Fruit fly (Drosophila melanogaster) Kc167 (cell line): ENCODE data around the gene CG9154.

Source experiments
- Myc ChIP-seq: fragments of >200 bp; optimal IDR thresholded peaks from 2 replicates; lab custom pipeline; 2017; ENCODE audit warnings: missing external identifiers
- Sin3A ChIP-seq: fragments of >200 bp; optimal IDR thresholded peaks from 2 replicates; lab custom pipeline; 2018; ENCODE audit warnings: missing external identifiers
- h ChIP-seq: fragments of >200 bp; optimal IDR thresholded peaks from 3 replicates; lab custom pipeline; 2018; ENCODE audit warnings: missing external identifiers
- insv ChIP-seq: fragments of >200 bp; optimal IDR thresholded peaks from 3 replicates; lab custom pipeline; 2018; ENCODE audit warnings: missing external identifiers
- psq ChIP-seq: fragments of >200 bp; optimal IDR thresholded peaks from 2 replicates; lab custom pipeline; 2017; ENCODE audit warnings: missing external identifiers
- ttk ChIP-seq: sonication (Bioruptor generic); optimal IDR thresholded peaks from 2 replicates; lab custom pipeline; 2017; ENCODE audit warnings: missing external identifiers

CG9154 gene

dm6 chr2L:6070656-6071231 lies at the start of gene CG9154, which contains the start of gene Kr-h2:
Gene CG9154, minus strand, starts transcription at chr2L:6070686.
Gene Kr-h2, plus strand, starts transcription at chr2L:6070990.
- TF ChIP-seq Myc (lab: Kevin White, UChicago) (no peak), h (lab: Kevin White, UChicago) (no peak), ttk (no peak), psq (lab: Kevin White, UChicago) (no peak), insv (lab: Kevin White, UChicago) (no peak), Sin3A (lab: Kevin White, UChicago) (no peak)

DNA sequence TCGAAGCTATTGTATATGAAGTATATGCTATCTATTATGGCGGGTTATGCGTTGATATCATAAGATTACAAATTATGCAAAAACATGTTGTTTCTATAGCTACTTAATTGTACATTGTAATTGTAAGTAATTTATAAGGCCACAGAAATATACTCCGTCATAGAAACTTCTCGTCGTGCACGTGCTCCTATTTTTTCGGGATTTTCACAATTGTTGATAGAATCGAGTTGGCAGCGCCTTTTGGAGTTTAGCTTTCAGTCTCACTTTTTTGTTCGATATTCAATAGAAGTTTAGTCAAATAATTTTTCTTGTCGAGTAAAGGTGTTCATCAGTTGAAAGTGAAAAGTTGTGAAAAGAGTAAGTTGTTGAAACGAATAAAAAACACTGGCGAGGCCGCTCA lies 47.7 kb upstream of the CG9154 start, which contains the start of gene CG31642:
Gene CG31642 (plus strand): TSS at position 301 of the 400 bp plus-strand sequence.
- TF ChIP-seq Sin3A (lab: Kevin White, UChicago) (no peak), insv (lab: Kevin White, UChicago) (no peak), ttk (no peak), h (lab: Kevin White, UChicago) (no peak), Myc (lab: Kevin White, UChicago) (no peak), psq (lab: Kevin White, UChicago) (no peak)

DNA sequence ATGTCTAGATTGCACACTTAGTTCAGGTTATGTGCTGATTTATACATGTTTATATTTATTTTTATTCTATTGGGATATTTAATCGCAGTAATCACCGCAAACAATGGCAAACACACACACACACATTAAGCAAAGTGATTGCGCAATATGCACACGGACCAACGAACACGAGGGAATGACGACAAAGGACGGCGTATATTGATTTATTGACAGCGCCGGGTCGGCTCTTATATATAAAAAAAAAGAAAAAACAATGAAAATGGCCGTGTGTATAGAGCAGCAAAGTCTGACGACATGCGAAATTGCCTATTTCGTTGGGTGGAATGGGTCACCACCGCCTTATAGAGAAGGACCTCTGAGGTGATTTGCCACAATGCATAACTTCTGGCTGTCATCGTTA lies 40.3 kb upstream of the CG9154 start:
- no peak for TF ChIP-seq Sin3A (lab: Kevin White, UChicago)
- no peak for TF ChIP-seq Myc (lab: Kevin White, UChicago)
- no peak for TF ChIP-seq ttk
- no peak for TF ChIP-seq psq (lab: Kevin White, UChicago)
- TF ChIP-seq h (lab: Kevin White, UChicago), result no peak
- TF ChIP-seq insv (lab: Kevin White, UChicago), result no peak

- no peak for TF ChIP-seq Myc (lab: Kevin White, UChicago)
- TF ChIP-seq Sin3A (lab: Kevin White, UChicago), result no peak
- no peak for TF ChIP-seq h (lab: Kevin White, UChicago)
- TF ChIP-seq insv (lab: Kevin White, UChicago), result no peak
- TF ChIP-seq ttk, result no peak
- no peak for TF ChIP-seq psq (lab: Kevin White, UChicago)
Measured at dm6 chr2L:6109313-6109847, 38.9 kb upstream of the CG9154 start.

- TF ChIP-seq h (lab: Kevin White, UChicago) (no peak), psq (lab: Kevin White, UChicago) (no peak), Myc (lab: Kevin White, UChicago) (no peak), insv (lab: Kevin White, UChicago) (no peak), Sin3A (lab: Kevin White, UChicago) (no peak), ttk (no peak)
Measured at dm6 chr2L:6100202-6100689, 29.8 kb upstream of the CG9154 start, which contains the start of gene stai. Gene stai, plus strand, starts transcription at chr2L:6100377.

DNA sequence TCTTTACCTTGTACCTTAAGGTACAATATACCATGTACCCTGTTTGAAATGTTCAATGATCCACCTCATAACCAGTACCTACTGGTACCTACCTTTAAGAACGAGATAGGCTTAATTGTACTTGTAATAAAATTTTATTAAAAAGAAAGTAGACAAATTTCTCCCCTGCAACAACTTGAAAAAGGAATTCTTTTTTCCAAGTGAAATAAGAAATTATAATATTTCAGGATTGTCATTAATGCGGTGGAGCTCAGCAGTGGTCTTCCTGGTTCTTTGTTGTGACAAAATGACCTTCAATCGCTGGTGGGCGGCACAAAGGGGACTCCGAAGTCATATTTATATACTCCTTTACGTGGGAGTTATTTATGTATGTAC lies 28.8 kb upstream of the CG9154 start:
- no peak for TF ChIP-seq insv (lab: Kevin White, UChicago)
- TF ChIP-seq h (lab: Kevin White, UChicago), result no peak
- TF ChIP-seq psq (lab: Kevin White, UChicago), result no peak
- TF ChIP-seq Myc (lab: Kevin White, UChicago), result no peak
- TF ChIP-seq Sin3A (lab: Kevin White, UChicago), result no peak

DNA sequence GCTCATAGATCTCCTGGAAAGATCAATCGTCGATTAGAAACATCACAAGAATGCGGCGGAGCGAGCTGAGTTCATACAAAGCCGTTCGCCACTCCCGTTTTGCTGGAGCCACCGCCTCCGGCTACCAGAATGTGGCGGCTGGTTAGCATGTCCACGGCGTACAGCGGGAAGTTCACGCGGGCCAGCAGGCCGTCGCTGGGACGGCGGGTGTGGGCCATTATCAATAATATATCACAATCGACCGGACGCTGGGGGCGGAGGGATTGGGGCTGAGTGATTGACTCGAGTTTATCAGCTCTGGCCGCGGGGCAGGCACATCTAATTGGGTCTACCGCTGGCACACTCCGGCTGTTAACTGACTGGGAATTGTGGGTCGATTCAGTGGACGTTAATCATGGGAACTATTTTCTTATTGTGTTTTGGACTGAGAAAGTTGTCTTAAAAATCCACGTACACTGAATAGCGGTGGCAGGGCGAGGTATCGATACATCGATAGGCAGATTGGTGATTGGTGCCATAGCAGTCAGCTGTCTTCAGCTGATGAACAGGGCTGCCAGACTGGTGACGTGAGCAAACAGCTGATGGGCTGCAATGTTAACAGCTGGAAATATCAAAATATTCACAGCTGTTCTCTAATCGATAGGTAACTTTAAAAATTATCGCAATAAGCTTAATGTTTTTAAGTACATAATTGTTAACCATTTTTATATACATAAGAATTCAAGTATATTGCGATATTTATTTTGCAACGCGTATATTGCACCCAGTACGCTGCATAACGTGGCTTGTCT lies 28.2 kb upstream of the CG9154 start, which contains the start of gene CG9175:
Gene CG9175 (minus strand): TSS at position 488 of the 791 bp plus-strand sequence.
- TF ChIP-seq insv (lab: Kevin White, UChicago) (no peak), psq (lab: Kevin White, UChicago) (no peak), ttk (no peak), Sin3A (lab: Kevin White, UChicago) (no peak), h (lab: Kevin White, UChicago) (no peak), Myc (lab: Kevin White, UChicago) (no peak)

- TF ChIP-seq Myc (lab: Kevin White, UChicago), result no peak
- TF ChIP-seq ttk, result no peak
- no peak for TF ChIP-seq Sin3A (lab: Kevin White, UChicago)
- TF ChIP-seq psq (lab: Kevin White, UChicago), result no peak
- no peak for TF ChIP-seq h (lab: Kevin White, UChicago)
- TF ChIP-seq insv (lab: Kevin White, UChicago), result no peak
Measured at dm6 chr2L:6092300-6092699, 21.8 kb upstream of the CG9154 start.

- TF ChIP-seq h (lab: Kevin White, UChicago) (no peak), Sin3A (lab: Kevin White, UChicago) (no peak), insv (lab: Kevin White, UChicago) (no peak), ttk (no peak), psq (lab: Kevin White, UChicago) (no peak), Myc (lab: Kevin White, UChicago) (no peak)
Measured at dm6 chr2L:6090786-6091716, 20.6 kb upstream of the CG9154 start, which contains the start of gene CG45075. Gene CG45075, plus strand, starts transcription at chr2L:6091412.

DNA sequence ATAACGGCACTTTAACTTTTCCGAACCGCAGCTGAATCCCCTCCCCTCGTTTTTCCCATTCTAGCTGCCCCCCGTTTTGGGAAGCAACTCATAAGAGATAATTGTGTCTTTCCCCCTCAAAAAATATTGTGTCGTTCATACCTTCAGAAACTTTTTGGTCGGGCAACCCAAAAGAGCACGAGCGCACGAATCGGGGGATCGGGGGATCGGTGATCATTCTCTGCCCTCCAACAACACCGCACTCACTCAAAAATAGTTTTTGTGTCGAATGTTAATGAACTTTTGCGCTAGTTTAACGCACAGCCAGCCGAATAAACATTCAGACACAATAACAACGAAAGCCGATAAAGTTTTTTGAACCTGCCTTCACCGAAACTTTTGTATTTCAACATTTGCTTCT lies 19.9 kb upstream of the CG9154 start:
- no peak for TF ChIP-seq Myc (lab: Kevin White, UChicago)
- TF ChIP-seq psq (lab: Kevin White, UChicago), result no peak
- TF ChIP-seq insv (lab: Kevin White, UChicago), result no peak
- no peak for TF ChIP-seq Sin3A (lab: Kevin White, UChicago)
- no peak for TF ChIP-seq h (lab: Kevin White, UChicago)
- no peak for TF ChIP-seq ttk
